Fruit fly (Drosophila melanogaster) whole organism, embryonic: Measurements from ENCODE around the gene CG9630.

Source experiments
- Antp ChIP-seq: fragments of 200-800 bp; sonication (Bioruptor generic); optimal IDR thresholded peaks from 3 replicates; lab custom pipeline; 2016; ENCODE audit warnings: missing biosample characterization, missing genetic modification characterization
- Atf6 ChIP-seq: fragments of 200-800 bp; sonication (Bioruptor generic); IDR thresholded peaks from 2 replicates; pipeline ENCODE4 v1.3.6; 2022; ENCODE audit warnings: missing biosample characterization, missing genetic modification characterization
- Bgb ChIP-seq: fragments of 200-800 bp; sonication (Bioruptor generic); IDR thresholded peaks from 2 replicates; pipeline ENCODE4 v1.3.6; 2022; ENCODE audit warnings: missing biosample characterization, missing genetic modification characterization; ENCODE audit not compliant: partially characterized antibody
- CG14667 ChIP-seq: fragments of 200-800 bp; sonication (Bioruptor generic); IDR thresholded peaks from 2 replicates; pipeline ENCODE4 v1.3.6; 2022; ENCODE audit warnings: missing biosample characterization, missing genetic modification characterization
- CG15073 ChIP-seq: fragments of 200-800 bp; sonication (Bioruptor generic); optimal IDR thresholded peaks from 2 replicates; lab custom pipeline; 2016; ENCODE audit warnings: missing biosample characterization, missing genetic modification characterization
- CG15479 ChIP-seq: fragments of 200-800 bp; sonication (Bioruptor generic); optimal IDR thresholded peaks from 3 replicates; lab custom pipeline; 2019; ENCODE audit warnings: missing biosample characterization, mild to moderate bottlenecking, missing genetic modification characterization, moderate library complexity
- CG15514 ChIP-seq: fragments of 200-800 bp; sonication (Bioruptor generic); optimal IDR thresholded peaks from 3 replicates; lab custom pipeline; 2017; ENCODE audit warnings: missing biosample characterization, missing genetic modification characterization, mild to moderate bottlenecking, moderate library complexity, missing genetic modification reagents
- CG1603 ChIP-seq: fragments of 200-800 bp; sonication (Bioruptor generic); optimal IDR thresholded peaks from 2 replicates; lab custom pipeline; 2019; ENCODE audit warnings: missing biosample characterization, mild to moderate bottlenecking, missing genetic modification characterization, moderate library complexity
- CG16813 ChIP-seq: fragments of 200-800 bp; sonication (Bioruptor generic); IDR thresholded peaks from 3 replicates; pipeline ENCODE4 v1.3.6; 2022; ENCODE audit warnings: missing biosample characterization, missing genetic modification characterization; ENCODE audit not compliant: partially characterized antibody
- CG17186 ChIP-seq: fragments of 200-800 bp; sonication (Bioruptor generic); optimal IDR thresholded peaks from 3 replicates; lab custom pipeline; 2017; ENCODE audit warnings: missing biosample characterization, missing genetic modification reagents, missing genetic modification characterization
- CG17802 ChIP-seq: fragments of 200-800 bp; sonication (Bioruptor generic); optimal IDR thresholded peaks from 2 replicates; lab custom pipeline; 2018; ENCODE audit warnings: missing biosample characterization, mild to moderate bottlenecking, missing genetic modification characterization, moderate library complexity
- CG1832 ChIP-seq: fragments of 200-800 bp; sonication (Bioruptor generic); optimal IDR thresholded peaks from 2 replicates; lab custom pipeline; 2017; ENCODE audit warnings: missing biosample characterization, mild to moderate bottlenecking, missing genetic modification characterization, inconsistent platforms
- CG18476 ChIP-seq: fragments of 200-800 bp; sonication (Bioruptor generic); optimal IDR thresholded peaks from 2 replicates; lab custom pipeline; 2016; ENCODE audit warnings: missing biosample characterization, mild to moderate bottlenecking, missing genetic modification characterization
- CG18619 ChIP-seq: fragments of 200-800 bp; sonication (Bioruptor generic); optimal IDR thresholded peaks from 3 replicates; lab custom pipeline; 2017; ENCODE audit warnings: missing biosample characterization, mild to moderate bottlenecking, missing genetic modification characterization
- CG2202 ChIP-seq: fragments of 200-800 bp; sonication (Bioruptor generic); optimal IDR thresholded peaks from 2 replicates; lab custom pipeline; 2018; ENCODE audit warnings: missing biosample characterization, mild to moderate bottlenecking, missing genetic modification characterization
- CG2678 ChIP-seq: fragments of 200-800 bp; sonication (Bioruptor generic); optimal IDR thresholded peaks from 3 replicates; lab custom pipeline; 2019; ENCODE audit warnings: missing biosample characterization, mild to moderate bottlenecking, missing genetic modification characterization, moderate library complexity
- CG6791 ChIP-seq: fragments of 200-800 bp; sonication (Bioruptor generic); IDR thresholded peaks from 3 replicates; pipeline ENCODE4 v1.3.6; 2022; ENCODE audit warnings: missing biosample characterization, missing genetic modification characterization; ENCODE audit not compliant: partially characterized antibody
- CG8478 ChIP-seq: fragments of >200 bp; optimal IDR thresholded peaks from 2 replicates; lab custom pipeline; 2018
- CG8924 ChIP-seq: fragments of 200-800 bp; optimal IDR thresholded peaks from 3 replicates; lab custom pipeline; 2019; ENCODE audit warnings: missing biosample characterization, mild to moderate bottlenecking, missing genetic modification characterization, moderate library complexity
- Dfd ChIP-seq, 2 experiments: fragments of >200 bp; optimal IDR thresholded peaks; 2 replicates each; lab custom pipeline; 2017; ENCODE audit warnings: missing biosample characterization in 2 of 2, missing genetic modification characterization in 2 of 2
- Dll ChIP-seq: fragments of 200-800 bp; sonication (Bioruptor generic); IDR thresholded peaks from 4 replicates; pipeline ENCODE4 v1.3.6; 2022; ENCODE audit warnings: missing biosample characterization, missing genetic modification characterization; ENCODE audit not compliant: partially characterized antibody
- E2f1 ChIP-seq: fragments of 200-800 bp; sonication (Bioruptor generic); IDR thresholded peaks from 2 replicates; pipeline ENCODE4 v1.3.6; 2022; ENCODE audit warnings: missing biosample characterization, missing genetic modification characterization
- HmgD ChIP-seq: fragments of 200-800 bp; sonication (Bioruptor generic); optimal IDR thresholded peaks from 3 replicates; lab custom pipeline; 2016; ENCODE audit warnings: missing biosample characterization, missing genetic modification characterization
- Med ChIP-seq: fragments of 200-800 bp; sonication (Bioruptor generic); peaks from one replicate; lab custom pipeline; 2016; ENCODE audit warnings: missing biosample characterization, missing genetic modification characterization, mild to moderate bottlenecking, inconsistent platforms, moderate library complexity
- Meics ChIP-seq: fragments of 200-800 bp; sonication (Bioruptor generic); optimal IDR thresholded peaks from 2 replicates; lab custom pipeline; 2017; ENCODE audit warnings: missing biosample characterization, mild to moderate bottlenecking, missing genetic modification characterization
- NfI ChIP-seq: fragments of 200-800 bp; sonication (Bioruptor generic); optimal IDR thresholded peaks from 3 replicates; lab custom pipeline; 2018; ENCODE audit warnings: missing biosample characterization, mild to moderate bottlenecking, missing genetic modification characterization, moderate library complexity
- Ptx1 ChIP-seq: fragments of 200-800 bp; sonication (Bioruptor generic); IDR thresholded peaks from 2 replicates; pipeline ENCODE4 v1.3.6; 2022; ENCODE audit warnings: missing biosample characterization, missing genetic modification characterization
- Spps ChIP-seq: fragments of 200-800 bp; sonication (Bioruptor generic); optimal IDR thresholded peaks from 2 replicates; lab custom pipeline; 2018; ENCODE audit warnings: missing biosample characterization, mild to moderate bottlenecking, missing genetic modification characterization
- bbx ChIP-seq: fragments of 200-800 bp; sonication (Bioruptor generic); IDR thresholded peaks from 2 replicates; pipeline ENCODE4 v1.3.6; 2022; ENCODE audit warnings: missing biosample characterization, missing genetic modification characterization; ENCODE audit not compliant: partially characterized antibody
- cad ChIP-seq: fragments of >200 bp; optimal IDR thresholded peaks from 2 replicates; lab custom pipeline; 2017; ENCODE audit warnings: missing biosample characterization, missing genetic modification characterization
- cg ChIP-seq: fragments of 200-800 bp; sonication (Bioruptor generic); optimal IDR thresholded peaks from 3 replicates; lab custom pipeline; 2019; ENCODE audit warnings: missing biosample characterization, mild to moderate bottlenecking, missing genetic modification characterization, moderate library complexity
- chif ChIP-seq, 2 experiments: fragments of 200-800 bp; sonication (Bioruptor generic); optimal IDR thresholded peaks; 3 replicates each; lab custom pipeline; 2016; ENCODE audit warnings: missing biosample characterization in 2 of 2, missing genetic modification characterization in 2 of 2
- corto ChIP-seq: fragments of 200-800 bp; sonication (Bioruptor generic); optimal IDR thresholded peaks from 2 replicates; lab custom pipeline; 2016; ENCODE audit warnings: missing biosample characterization, mild to moderate bottlenecking, missing genetic modification characterization, moderate library complexity
- dysf ChIP-seq: fragments of 200-800 bp; sonication (Bioruptor generic); IDR thresholded peaks from 3 replicates; pipeline ENCODE4 v1.3.6; 2022; ENCODE audit warnings: missing biosample characterization, missing genetic modification characterization
- grn ChIP-seq: fragments of 200-800 bp; sonication (Bioruptor generic); optimal IDR thresholded peaks from 3 replicates; lab custom pipeline; 2017; ENCODE audit warnings: missing biosample characterization, missing genetic modification characterization
- ind ChIP-seq: fragments of 200-800 bp; sonication (Bioruptor generic); optimal IDR thresholded peaks from 3 replicates; lab custom pipeline; 2016; ENCODE audit warnings: missing biosample characterization, missing genetic modification characterization
- jigr1 ChIP-seq: fragments of 200-800 bp; sonication (Bioruptor generic); IDR thresholded peaks from 3 replicates; pipeline ENCODE4 v1.3.6; 2022; ENCODE audit warnings: missing biosample characterization, missing genetic modification characterization
- jumu ChIP-seq: fragments of 200-800 bp; sonication (Bioruptor generic); optimal IDR thresholded peaks from 3 replicates; lab custom pipeline; 2016; ENCODE audit warnings: missing biosample characterization, missing genetic modification characterization
- klu ChIP-seq: fragments of 200-800 bp; sonication (Bioruptor generic); IDR thresholded peaks from 2 replicates; pipeline ENCODE4 v1.3.6; 2022; ENCODE audit warnings: missing biosample characterization, missing genetic modification characterization
- lab ChIP-seq: fragments of 200-800 bp; sonication (Bioruptor generic); optimal IDR thresholded peaks from 3 replicates; lab custom pipeline; 2017; ENCODE audit warnings: missing biosample characterization, missing genetic modification characterization, mild to moderate bottlenecking, moderate library complexity, missing genetic modification reagents
- lbe ChIP-seq: fragments of 200-800 bp; sonication (Bioruptor generic); optimal IDR thresholded peaks from 2 replicates; lab custom pipeline; 2016; ENCODE audit warnings: missing biosample characterization, mild to moderate bottlenecking, missing genetic modification characterization
- lmd ChIP-seq: fragments of 200-800 bp; sonication (Bioruptor generic); IDR thresholded peaks from 2 replicates; pipeline ENCODE4 v1.3.6; 2022; ENCODE audit warnings: missing biosample characterization, missing genetic modification characterization
- lola ChIP-seq, 3 experiments: fragments of >200 bp in 2 of 3; fragments of 200-800 bp in 1 of 3; sonication (Bioruptor generic) in 1 of 3; optimal IDR thresholded peaks; 2 replicates each; lab custom pipeline; 2017 to 2019; ENCODE audit warnings: missing biosample characterization in 3 of 3, missing genetic modification characterization in 3 of 3, mild to moderate bottlenecking in 1 of 3, moderate library complexity in 1 of 3
- nerfin-2 ChIP-seq: fragments of 200-800 bp; sonication (Bioruptor generic); IDR thresholded peaks from 2 replicates; pipeline ENCODE4 v1.3.6; 2022; ENCODE audit warnings: missing biosample characterization, missing genetic modification characterization; ENCODE audit not compliant: partially characterized antibody
- phol ChIP-seq: fragments of 200-800 bp; sonication (Bioruptor generic); optimal IDR thresholded peaks from 3 replicates; lab custom pipeline; 2018; ENCODE audit warnings: missing biosample characterization, mild to moderate bottlenecking, missing genetic modification characterization, moderate library complexity
- psq ChIP-seq: fragments of 200-800 bp; sonication (Bioruptor generic); optimal IDR thresholded peaks from 2 replicates; lab custom pipeline; 2017; ENCODE audit warnings: missing biosample characterization, missing genetic modification characterization
- pzg ChIP-seq: fragments of 200-800 bp; sonication (Bioruptor generic); optimal IDR thresholded peaks from 3 replicates; lab custom pipeline; 2018; ENCODE audit warnings: missing biosample characterization, mild to moderate bottlenecking, missing genetic modification characterization, moderate library complexity
- repo ChIP-seq: fragments of 200-800 bp; sonication (Bioruptor generic); optimal IDR thresholded peaks from 2 replicates; lab custom pipeline; 2016; ENCODE audit warnings: missing biosample characterization, missing genetic modification characterization
- zen2 ChIP-seq: fragments of 200-800 bp; sonication (Bioruptor generic); IDR thresholded peaks from 3 replicates; pipeline ENCODE4 v1.3.6; 2022; ENCODE audit warnings: missing biosample characterization, missing genetic modification characterization; ENCODE audit not compliant: partially characterized antibody
- zf30C ChIP-seq: fragments of 200-800 bp; sonication (Bioruptor generic); optimal IDR thresholded peaks from 3 replicates; lab custom pipeline; 2018; ENCODE audit warnings: missing biosample characterization, mild to moderate bottlenecking, missing genetic modification characterization

CG9630 gene

dm6 chr3R:8240302-8240682 lies 29.4 kb downstream of the CG9630 start, which contains the start of gene Ada2b:
Gene Ada2b, minus strand, starts transcription at chr3R:8240515.
- TF ChIP-seq Antp (GFP tag; lab: Kevin White, UChicago) (no peak), nerfin-2 (peak; percentile 31; the same call in 1 of the 2 replicates), ind (GFP tag; lab: Kevin White, UChicago) (no peak), Atf6 (GFP tag; lab: Robert Waterston, UW) (0 out of 2 replicates have a peak, but pooled peaks have one; percentile 6), NfI (GFP tag; lab: Kevin White, UChicago) (no peak), CG17802 (tag; lab: Kevin White, UChicago) (no peak), corto (GFP tag; lab: Kevin White, UChicago) (no peak), CG1832 (GFP tag; lab: Kevin White, UChicago) (no peak), CG1603 (tag; lab: Kevin White, UChicago) (peak; percentile 32), CG18476 (GFP tag; lab: Kevin White, UChicago) (no peak), jigr1 (no peak), CG6791 (GFP tag; lab: Robert Waterston, UW) (peak; percentile 34; the same call in 1 of the 3 replicates), Dll (GFP tag; lab: Robert Waterston, UW) (0 out of 4 replicates have a peak, but pooled peaks have one; percentile 37), CG14667 (GFP tag; lab: Robert Waterston, UW) (no peak), CG8478 (lab: Kevin White, UChicago) (no peak), bbx (GFP tag; lab: Robert Waterston, UW) (no peak; the same call in 1 of the 2 replicates), E2f1 (no peak), repo (GFP tag; lab: Kevin White, UChicago) (no peak), lola (GFP tag; optimal IDR thresholded peaks at IDR 0.05; lab: Kevin White, UChicago) (no peak), klu (no peak), CG2202 (no peak), cad (GFP tag; lab: Kevin White, UChicago) (no peak), jumu (no peak), HmgD (GFP tag; lab: Kevin White, UChicago) (no peak), lmd (GFP tag; lab: Robert Waterston, UW) (no peak), Meics (GFP tag; lab: Kevin White, UChicago) (no peak), lab (GFP tag; lab: Kevin White, UChicago) (no peak), Ptx1 (no peak), pzg (GFP tag; lab: Kevin White, UChicago) (peak; percentile 73), Bgb (GFP tag; lab: Robert Waterston, UW) (peak; percentile 47), CG8924 (tag; lab: Kevin White, UChicago) (no peak), zen2 (GFP tag; lab: Robert Waterston, UW) (no peak), chif (GFP tag; optimal IDR thresholded peaks at IDR 0.05; lab: Kevin White, UChicago) (no peak), CG18619 (no peak), Med (GFP tag; lab: Kevin White, UChicago) (peak; percentile 66), dysf (GFP tag; lab: Robert Waterston, UW) (no peak), phol (tag; lab: Kevin White, UChicago) (peak; percentile 99), CG17186 (GFP tag; lab: Kevin White, UChicago) (no peak), Dfd (GFP tag; optimal IDR thresholded peaks at IDR 0.05; lab: Kevin White, UChicago) (no peak), CG15514 (GFP tag; lab: Kevin White, UChicago) (peak; percentile 99), psq (GFP tag; lab: Kevin White, UChicago) (no peak), lbe (GFP tag; lab: Kevin White, UChicago) (no peak), CG15479 (peak; percentile 40), Spps (tag; lab: Kevin White, UChicago) (no peak), zf30C (no peak), grn (GFP tag; lab: Kevin White, UChicago) (no peak), cg (peak; percentile 86), CG2678 (tag; lab: Kevin White, UChicago) (no peak), CG16813 (GFP tag; lab: Robert Waterston, UW) (peak; percentile 41; the same call in 1 of the 3 replicates), CG15073 (no peak)
